Worm (Caenorhabditis elegans) whole organism, young adult: Measurements from ENCODE around the gene cth-1.

Source experiments
- B0261.1 ChIP-seq: sonication (generic microtip); optimal IDR thresholded peaks from 2 replicates; lab custom pipeline; 2016; ENCODE audit warnings: mild to moderate bottlenecking, missing genetic modification characterization, moderate library complexity, missing compliant biosample characterization
- ama-1 ChIP-seq, 3 experiments: fragments of 150-350 bp in 1 of 3; sonication (generic microtip) in 2 of 3; optimal IDR thresholded peaks; 2 replicates each; lab custom pipeline; 2014 to 2018; ENCODE audit warnings: missing biosample characterization in 2 of 3, missing genetic modification characterization in 2 of 3, missing genetic modification reagents in 2 of 3
- athp-1 ChIP-seq: sonication (generic microtip); optimal IDR thresholded peaks from 2 replicates; lab custom pipeline; 2017; ENCODE audit warnings: mild to moderate bottlenecking, missing genetic modification characterization, missing compliant biosample characterization
- hrde-1 ChIP-seq: sonication (generic microtip); optimal IDR thresholded peaks from 2 replicates; lab custom pipeline; 2016; ENCODE audit warnings: missing genetic modification characterization, mild to moderate bottlenecking, missing compliant biosample characterization, moderate library complexity, missing genotype, missing genetic modification reagents, borderline replicate concordance
- hsf-1 ChIP-seq: fragments of 200-800 bp; sonication (Bioruptor generic); IDR thresholded peaks from 2 replicates; pipeline ENCODE4 v1.3.6; 2022; ENCODE audit warnings: missing genetic modification reagents, missing genetic modification characterization, missing compliant biosample characterization

DNA sequence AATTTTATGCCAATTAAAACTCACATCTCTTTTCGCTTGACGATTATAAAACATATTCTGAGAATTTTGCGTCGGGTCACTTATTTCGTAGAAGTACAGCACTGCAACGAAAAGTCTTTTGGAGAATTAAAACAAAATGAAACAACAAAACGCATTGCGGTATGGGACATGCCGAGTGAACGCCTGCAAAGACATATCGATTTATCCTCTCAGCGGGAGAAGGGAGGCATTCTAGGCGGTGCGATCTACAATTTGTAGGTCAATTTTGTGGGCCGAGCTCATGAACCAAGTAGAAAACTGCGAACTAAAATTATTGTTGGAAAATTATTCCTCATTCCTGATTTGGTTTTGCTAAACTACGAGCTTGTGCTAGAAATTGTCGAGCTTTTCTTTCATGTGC, 47.1 kb upstream of the cth-1 start, which contains the start of gene F14H3.3:
- TF ChIP-seq ama-1 (optimal IDR thresholded peaks at IDR 0.05; lab: Kevin White, UChicago) = no peak
- no peak for TF ChIP-seq ama-1 (GFP tag; optimal IDR thresholded peaks at IDR 0.05; lab: Kevin White, UChicago)
- no peak for TF ChIP-seq athp-1
- no peak for TF ChIP-seq hsf-1 (GFP tag; lab: Robert Waterston, UW)
- no peak for TF ChIP-seq B0261.1 (tag; lab: Kevin White, UChicago)
- no peak for TF ChIP-seq hrde-1 (tag; lab: Kevin White, UChicago)
